Fruit fly (Drosophila melanogaster): ENCODE data around the gene CCT1.

Gene CCT1

DNA sequence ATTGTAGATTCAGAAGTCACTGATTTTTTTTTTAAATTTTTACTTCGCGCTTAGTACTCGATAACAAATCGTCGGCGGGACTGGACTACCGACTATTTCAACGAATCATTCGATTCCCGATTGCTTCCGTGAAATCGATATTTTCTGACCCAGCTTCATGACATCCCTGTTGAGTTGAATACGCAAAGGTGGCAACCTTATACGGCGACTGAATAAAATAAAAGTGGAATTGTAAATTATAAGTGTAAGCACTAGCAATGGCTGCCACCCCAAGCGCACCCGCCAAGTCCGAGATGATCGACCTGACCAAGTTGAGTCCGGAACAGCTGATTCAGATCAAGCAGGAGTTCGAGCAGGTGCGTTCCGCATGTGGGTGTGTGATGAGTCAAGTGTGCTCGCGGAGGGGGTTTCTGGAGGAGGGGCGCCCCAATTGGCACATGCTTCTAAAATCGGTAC lies 4.2 kb downstream of the CCT1 start, which contains the start of gene Pfdn5 (continued):
- TF ChIP-seq gem (tag; optimal IDR thresholded peaks at IDR 0.05) (no peak), CG15479 (GFP tag; optimal IDR thresholded peaks at IDR 0.05) (no peak), schlank (tag; optimal IDR thresholded peaks at IDR 0.05) (no peak), B-H2 (GFP tag; optimal IDR thresholded peaks at IDR 0.05) (peak; percentile 38), CG1529 (GFP tag; optimal IDR thresholded peaks at IDR 0.05) (no peak), Opbp (GFP tag; IDR thresholded peaks at IDR 0.05; ENCODE audit: partially characterized antibody) (peak; percentile 83), trem (tag; optimal IDR thresholded peaks at IDR 0.05) (peak; percentile 78), sisA (GFP tag; IDR thresholded peaks at IDR 0.05) (no peak), ranshi (GFP tag; IDR thresholded peaks at IDR 0.05) (no peak), HmgD (GFP tag; optimal IDR thresholded peaks at IDR 0.05) (peak; percentile 33), Side (GFP tag; optimal IDR thresholded peaks at IDR 0.05) (no peak), CG15514 (GFP tag; optimal IDR thresholded peaks at IDR 0.05) (peak; percentile 73), CG3281 (GFP tag; optimal IDR thresholded peaks at IDR 0.05) (no peak), CG6813 (GFP tag; optimal IDR thresholded peaks at IDR 0.05) (no peak), danr (GFP tag; IDR thresholded peaks at IDR 0.05) (no peak), CG4282 (GFP tag; optimal IDR thresholded peaks at IDR 0.05) (no peak), dmrt11E (tag; optimal IDR thresholded peaks at IDR 0.05) (no peak), CG16813 (GFP tag; IDR thresholded peaks at IDR 0.05; ENCODE audit: partially characterized antibody) (peak; percentile 85), pum (GFP tag; optimal IDR thresholded peaks at IDR 0.05) (no peak), CG8089 (GFP tag; optimal IDR thresholded peaks at IDR 0.05) (no peak), seq (GFP tag; IDR thresholded peaks at IDR 0.05) (no peak), CG17802 (tag; optimal IDR thresholded peaks at IDR 0.05) (no peak), pfk (GFP tag; optimal IDR thresholded peaks at IDR 0.05) (no peak), sqz (GFP tag; optimal IDR thresholded peaks at IDR 0.05) (no peak), knrl (GFP tag; IDR thresholded peaks at IDR 0.05; ENCODE audit: partially characterized antibody) (peak; percentile 70), CG6854 (GFP tag; optimal IDR thresholded peaks at IDR 0.05) (no peak), rib (GFP tag; IDR thresholded peaks at IDR 0.05) (0 out of 2 replicates have a peak, but pooled peaks have one; percentile 37), BtbVII (GFP tag; optimal IDR thresholded peaks at IDR 0.05) (no peak), gfzf (GFP tag; optimal IDR thresholded peaks at IDR 0.05) (peak; percentile 38), CG13296 (GFP tag; optimal IDR thresholded peaks at IDR 0.05) (no peak), CG43689 (GFP tag; IDR thresholded peaks at IDR 0.05) (no peak), CG12299 (tag; optimal IDR thresholded peaks at IDR 0.05) (no peak), CG15269 (tag; optimal IDR thresholded peaks at IDR 0.05) (no peak), ab (GFP tag; optimal IDR thresholded peaks at IDR 0.05) (no peak), so (GFP tag; IDR thresholded peaks at IDR 0.05) (no peak), Ets97D (GFP tag; optimal IDR thresholded peaks at IDR 0.05) (peak; percentile 78), Tbp (GFP tag; optimal IDR thresholded peaks at IDR 0.05) (no peak), insv (GFP tag; optimal IDR thresholded peaks at IDR 0.05) (no peak), CG8290 (GFP tag; optimal IDR thresholded peaks at IDR 0.05) (no peak), CG8290 (tag; optimal IDR thresholded peaks at IDR 0.05) (no peak), cwo (GFP tag; optimal IDR thresholded peaks at IDR 0.05) (no peak), fd96Cb (tag; optimal IDR thresholded peaks at IDR 0.05) (no peak), gcm (GFP tag; optimal IDR thresholded peaks at IDR 0.05) (no peak), H15 (GFP tag; IDR thresholded peaks at IDR 0.05) (no peak), HLHmδ (GFP tag; optimal IDR thresholded peaks at IDR 0.05) (no peak), CG11085 (GFP tag; IDR thresholded peaks at IDR 0.05) (no peak), ems (GFP tag; optimal IDR thresholded peaks at IDR 0.05) (no peak), ro (GFP tag; IDR thresholded peaks at IDR 0.05) (no peak), CG30431 (GFP tag; optimal IDR thresholded peaks at IDR 0.05) (no peak), fu2 (GFP tag; optimal IDR thresholded peaks at IDR 0.05) (peak; percentile 5), CG13287 (GFP tag; IDR thresholded peaks at IDR 0.05; ENCODE audit: partially characterized antibody) (peak; percentile 87), CG18764 (GFP tag; optimal IDR thresholded peaks at IDR 0.05) (no peak)
